Worm (Caenorhabditis elegans): ENCODE data around the gene epg-4.

The epg-4 gene

DNA sequence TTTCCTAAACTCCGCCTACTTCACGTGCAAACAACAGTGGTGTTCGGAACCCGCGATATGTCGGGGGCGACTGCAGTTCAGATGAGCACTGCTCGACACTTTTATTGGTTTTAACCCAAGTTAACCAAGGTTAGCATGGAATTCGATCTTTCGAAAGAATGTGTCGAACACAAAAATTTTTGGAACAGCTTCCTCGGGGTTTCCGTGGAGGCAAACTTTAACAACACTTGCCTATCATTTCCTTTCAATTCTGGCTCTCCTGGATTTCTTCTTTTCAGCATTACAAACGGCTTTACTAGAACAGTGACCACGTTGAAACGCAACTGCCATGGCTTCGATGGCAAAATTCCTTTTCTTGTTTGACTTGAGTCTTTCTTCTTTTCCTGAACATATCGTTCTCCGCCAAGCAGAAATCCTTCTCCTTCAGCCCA, 40.7 kb upstream of the epg-4 start (continued):
- TF ChIP-seq snpc-1.2 (GFP tag; IDR thresholded peaks at IDR 0.05): peak; percentile 69
- no peak for TF ChIP-seq jun-1 (tag; optimal IDR thresholded peaks at IDR 0.05)
- peak; percentile 72; the same call in 1 of the 2 replicates for TF ChIP-seq lin-1 (GFP tag; IDR thresholded peaks at IDR 0.05)
- TF ChIP-seq daf-8 (GFP tag; IDR thresholded peaks at IDR 0.05): no peak
- no peak for TF ChIP-seq ceh-32 (tag; optimal IDR thresholded peaks at IDR 0.05; ENCODE audit: poor library complexity)
- TF ChIP-seq zfp-3 (GFP tag; conservative IDR thresholded peaks at IDR 0.05): peak; percentile 59; the same call in 1 of the 2 replicates
- no peak for TF ChIP-seq F37D6.2 (tag; optimal IDR thresholded peaks at IDR 0.05)
- TF ChIP-seq hlh-11 (tag; optimal IDR thresholded peaks at IDR 0.05): peak; percentile 73
- TF ChIP-seq rbr-2 (tag; optimal IDR thresholded peaks at IDR 0.05): peak; percentile 39
- TF ChIP-seq vab-7 (GFP tag; IDR thresholded peaks at IDR 0.05): peak; percentile 36; the same call in 1 of the 2 replicates
- TF ChIP-seq mes-2 (tag; optimal IDR thresholded peaks at IDR 0.05; ENCODE audit: poor library complexity, severe bottlenecking): peak; percentile 87
- TF ChIP-seq nhr-237 (tag; optimal IDR thresholded peaks at IDR 0.05): no peak
- TF ChIP-seq F49E8.2 (tag; optimal IDR thresholded peaks at IDR 0.05; ENCODE audit: borderline replicate concordance): peak; percentile 89
- TF ChIP-seq nhr-102 (tag; optimal IDR thresholded peaks at IDR 0.05): peak; percentile 81
- no peak for TF ChIP-seq dmd-9 (GFP tag; IDR thresholded peaks at IDR 0.05)
- TF ChIP-seq nhr-6 (tag; optimal IDR thresholded peaks at IDR 0.05): no peak
- peak; percentile 61 for TF ChIP-seq Y5F2A.4 (GFP tag; optimal IDR thresholded peaks at IDR 0.05)

DNA sequence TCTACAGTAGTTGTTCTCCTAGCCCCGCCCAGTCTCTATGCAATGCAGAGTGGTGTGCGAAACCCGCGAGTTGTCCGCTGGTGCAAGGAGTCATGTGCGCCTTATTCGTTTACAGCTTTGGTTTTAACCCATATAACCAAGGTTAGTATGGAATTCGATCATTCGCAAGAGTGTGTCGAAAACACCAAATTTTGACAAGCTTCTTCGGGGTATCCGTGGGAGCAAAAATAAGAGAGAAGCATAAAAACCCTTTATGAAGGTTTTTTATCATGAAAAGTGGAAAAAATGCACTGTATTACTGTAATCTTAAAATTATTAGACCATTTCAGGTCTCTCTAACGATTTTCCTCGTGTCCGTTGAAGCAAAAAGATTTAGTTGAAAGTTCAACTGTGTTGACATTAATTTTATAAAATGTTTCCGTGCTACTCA, 39.8 kb upstream of the epg-4 start:
- TF ChIP-seq cey-2 (tag; optimal IDR thresholded peaks at IDR 0.05; ENCODE audit: borderline replicate concordance, insufficient read depth) (no peak), F49E8.2 (tag; optimal IDR thresholded peaks at IDR 0.05; ENCODE audit: borderline replicate concordance) (peak; percentile 68), jun-1 (tag; optimal IDR thresholded peaks at IDR 0.05) (no peak), tra-1 (GFP tag; IDR thresholded peaks at IDR 0.05) (peak; percentile 39; the same call in 1 of the 2 replicates), hlh-30 (tag; optimal IDR thresholded peaks at IDR 0.05; ENCODE audit: insufficient read depth) (peak; percentile 65), lin-13 (GFP tag; optimal IDR thresholded peaks at IDR 0.05) (peak; percentile 39), arid-1 (GFP tag; conservative IDR thresholded peaks at IDR 0.05) (peak; percentile 62), ceh-44 (GFP tag; IDR thresholded peaks at IDR 0.05) (peak; percentile 61; the same call in 1 of the 2 replicates), mdt-29 (GFP tag; IDR thresholded peaks at IDR 0.05) (peak; percentile 55), ztf-11 (tag; optimal IDR thresholded peaks at IDR 0.05) (no peak), nhr-11 (tag; optimal IDR thresholded peaks at IDR 0.05) (no peak), hlh-11 (tag; optimal IDR thresholded peaks at IDR 0.05) (peak; percentile 40), sdz-12 (GFP tag; optimal IDR thresholded peaks at IDR 0.05) (no peak), ces-1 (GFP tag; optimal IDR thresholded peaks at IDR 0.05) (no peak), hif-1 (tag; optimal IDR thresholded peaks at IDR 0.05) (no peak), php-3 (GFP tag; IDR thresholded peaks at IDR 0.05) (peak; percentile 71; the same call in 1 of the 2 replicates), mes-2 (tag; optimal IDR thresholded peaks at IDR 0.05; ENCODE audit: poor library complexity, severe bottlenecking) (peak; percentile 63), snpc-1.2 (GFP tag; IDR thresholded peaks at IDR 0.05) (peak; percentile 71), spr-1 (tag; optimal IDR thresholded peaks at IDR 0.05) (peak; percentile 47), nhr-48 (tag; optimal IDR thresholded peaks at IDR 0.05) (peak; percentile 35), nhr-111 (GFP tag; optimal IDR thresholded peaks at IDR 0.05) (peak; percentile 27), zip-11 (GFP tag; IDR thresholded peaks at IDR 0.05) (no peak), set-16 (GFP tag; IDR thresholded peaks at IDR 0.05) (no peak), F10B5.3 (tag; optimal IDR thresholded peaks at IDR 0.05) (peak; percentile 8), mdl-1 (tag; optimal IDR thresholded peaks at IDR 0.05) (no peak), ceh-32 (tag; optimal IDR thresholded peaks at IDR 0.05; ENCODE audit: poor library complexity) (no peak), snpc-4 (tag; optimal IDR thresholded peaks at IDR 0.05) (peak; percentile 81), nhr-41 (GFP tag; IDR thresholded peaks at IDR 0.05) (0 out of 2 replicates have a peak, but pooled peaks have one; percentile 26), pha-4 (GFP tag; IDR thresholded peaks at IDR 0.05) (no peak), pha-4 (tag; optimal IDR thresholded peaks at IDR 0.05) (no peak), aha-1 (tag) (no peak), daf-16 (GFP tag; optimal IDR thresholded peaks at IDR 0.05) (peak in 1 of 2 experiments; percentile 9), daf-16 (tag; optimal IDR thresholded peaks at IDR 0.05) (peak; percentile 59), nhr-6 (tag; optimal IDR thresholded peaks at IDR 0.05) (peak; percentile 26), zip-2 (tag; optimal IDR thresholded peaks at IDR 0.05) (no peak), nhr-77 (tag; optimal IDR thresholded peaks at IDR 0.05) (no peak), Y105C5A.15 (GFP tag; IDR thresholded peaks at IDR 0.05) (0 out of 2 replicates have a peak, but pooled peaks have one; percentile 58)
